Fruit fly (Drosophila melanogaster) whole organism, wandering third instar larva: Measurements from ENCODE around the gene CG3909.

Experiments used
- Hnf4 ChIP-seq: fragments of 200-800 bp; sonication (Bioruptor generic); optimal IDR thresholded peaks from 2 replicates; lab custom pipeline; 2016; ENCODE audit warnings: missing biosample characterization, mild to moderate bottlenecking, missing genetic modification characterization
- Sp1 ChIP-seq: fragments of 200-800 bp; sonication (Bioruptor generic); optimal IDR thresholded peaks from 3 replicates; lab custom pipeline; 2019; ENCODE audit warnings: missing biosample characterization, mild to moderate bottlenecking, missing genetic modification characterization, moderate library complexity
- Vsx2 ChIP-seq: fragments of 200-300, 225-300 bp; sonication (Bioruptor generic); optimal IDR thresholded peaks from 2 replicates; lab custom pipeline; 2018; ENCODE audit warnings: missing biosample characterization, missing genetic modification characterization; ENCODE audit not compliant: partially characterized antibody
- fru ChIP-seq: fragments of 200-800 bp; sonication (Bioruptor generic); optimal IDR thresholded peaks from 3 replicates; lab custom pipeline; 2016; ENCODE audit warnings: missing biosample characterization, mild to moderate bottlenecking, missing genetic modification characterization
- psq ChIP-seq: fragments of 200-800 bp; sonication (Bioruptor generic); optimal IDR thresholded peaks from 3 replicates; lab custom pipeline; 2017; ENCODE audit warnings: missing biosample characterization, mild to moderate bottlenecking, missing genetic modification characterization, moderate library complexity
- tai ChIP-seq: sonication (Bioruptor generic); optimal IDR thresholded peaks from 2 replicates; lab custom pipeline; 2016; ENCODE audit warnings: missing biosample characterization, missing genetic modification characterization

DNA sequence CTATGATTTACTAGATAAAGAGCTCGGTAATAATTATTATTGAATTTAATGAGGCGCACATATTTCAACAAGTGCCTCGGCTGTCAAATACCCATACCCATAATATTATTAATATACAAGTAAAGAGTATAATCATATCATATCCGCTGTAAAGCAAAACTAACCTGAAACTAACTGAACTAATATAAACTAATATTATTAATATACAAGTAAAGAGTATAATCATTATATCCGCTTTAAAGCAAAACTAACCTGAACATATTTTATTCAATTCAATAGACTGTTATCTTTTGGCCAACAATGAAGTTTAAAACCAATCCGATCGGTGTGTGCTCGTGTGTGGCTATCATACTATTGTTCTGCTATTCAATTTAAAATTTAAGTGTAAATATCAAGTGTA lies 23.4 kb downstream of the CG3909 start, which contains the start of gene CG33783:
- TF ChIP-seq tai (no peak), Hnf4 (no peak), fru (no peak), Sp1 (GFP tag; lab: Kevin White, UChicago) (no peak), psq (GFP tag; lab: Kevin White, UChicago) (no peak), Vsx2 (GFP tag; lab: Kevin White, UChicago) (no peak)
